Worm (Caenorhabditis elegans) whole organism, L1 larva: ENCODE results near the gene str-10.

Experiments
- C04F5.9 ChIP-seq: sonication (generic microtip); optimal IDR thresholded peaks from 2 replicates; lab custom pipeline; 2016; ENCODE audit warnings: missing genetic modification characterization, missing compliant biosample characterization
- C16A3.4 ChIP-seq: fragments of 150-350 bp; optimal IDR thresholded peaks from 2 replicates; lab custom pipeline; 2014; ENCODE audit warnings: missing biosample characterization, missing genetic modification characterization
- F16B12.6 ChIP-seq: fragments of 150-350 bp; optimal IDR thresholded peaks from 2 replicates; lab custom pipeline; 2014; ENCODE audit warnings: missing biosample characterization, missing genetic modification characterization
- Y116A8C.19 ChIP-seq: sonication (generic microtip); optimal IDR thresholded peaks from 2 replicates; lab custom pipeline; 2016; ENCODE audit warnings: missing compliant biosample characterization, missing genetic modification characterization, borderline replicate concordance
- aha-1 ChIP-seq: fragments of 150-350 bp; optimal IDR thresholded peaks from 2 replicates; lab custom pipeline; 2014; ENCODE audit warnings: missing biosample characterization, missing genetic modification characterization
- blmp-1 ChIP-seq: fragments of 150-350 bp; optimal IDR thresholded peaks from 2 replicates; lab custom pipeline; 2014; ENCODE audit warnings: missing biosample characterization, missing genetic modification characterization
- ceh-8 ChIP-seq: fragments of 200-800 bp; sonication (Bioruptor generic); optimal IDR thresholded peaks from 2 replicates; lab custom pipeline; 2018; ENCODE audit warnings: mild to moderate bottlenecking, missing genetic modification characterization, moderate library complexity, missing compliant biosample characterization
- ces-1 ChIP-seq: fragments of 150-350 bp; optimal IDR thresholded peaks from 2 replicates; lab custom pipeline; 2014; ENCODE audit warnings: missing biosample characterization, missing genetic modification reagents, missing genetic modification characterization
- dpl-1 ChIP-seq, 3 experiments: fragments of 150-350 bp in 2 of 3; sonication (generic microtip) in 1 of 3; optimal IDR thresholded peaks; 2 replicates each; lab custom pipeline; 2014 to 2017; ENCODE audit warnings: missing biosample characterization in 3 of 3, missing genetic modification characterization in 3 of 3, missing genetic modification reagents in 3 of 3
- efl-1 ChIP-seq, 4 experiments: fragments of 150-350 bp; optimal IDR thresholded peaks in 3 of 4; peaks in 1 of 4; 1 replicate in 1 of 4; 2 replicates in 3 of 4; lab custom pipeline; 2014; ENCODE audit warnings: missing biosample characterization in 2 of 4, missing genetic modification characterization in 2 of 4, missing genetic modification reagents in 2 of 4
- egl-27 ChIP-seq, 2 experiments: fragments of 150-350 bp in 1 of 2; sonication (generic microtip); optimal IDR thresholded peaks; 3 replicates each; lab custom pipeline; 2017 to 2018; ENCODE audit warnings: missing biosample characterization in 2 of 2, missing genetic modification characterization in 2 of 2, missing genetic modification reagents in 2 of 2
- elt-2 ChIP-seq: sonication (generic microtip); optimal IDR thresholded peaks from 2 replicates; lab custom pipeline; 2016; ENCODE audit warnings: missing genetic modification characterization, mild to moderate bottlenecking, inconsistent platforms, missing compliant biosample characterization, missing genetic modification reagents
- ets-5 ChIP-seq: fragments of 200-800 bp; sonication (Bioruptor generic); IDR thresholded peaks from 2 replicates; pipeline ENCODE4 v1.3.6; 2022; ENCODE audit warnings: missing genetic modification characterization, missing compliant biosample characterization
- fkh-4 ChIP-seq: sonication (generic microtip); optimal IDR thresholded peaks from 2 replicates; lab custom pipeline; 2016; ENCODE audit warnings: missing compliant biosample characterization, missing genetic modification characterization, borderline replicate concordance
- fkh-8 ChIP-seq: sonication (generic microtip); optimal IDR thresholded peaks from 2 replicates; lab custom pipeline; 2016; ENCODE audit warnings: mild to moderate bottlenecking, missing genetic modification characterization, missing compliant biosample characterization
- fos-1 ChIP-seq: fragments of 150-350 bp; optimal IDR thresholded peaks from 2 replicates; lab custom pipeline; 2014; ENCODE audit warnings: missing biosample characterization, missing genetic modification characterization
- hlh-4 ChIP-seq: sonication (generic microtip); optimal IDR thresholded peaks from 2 replicates; lab custom pipeline; 2016; ENCODE audit warnings: mild to moderate bottlenecking, missing genetic modification characterization, missing compliant biosample characterization
- lin-14 ChIP-seq: fragments of 200-800 bp; sonication (Bioruptor generic); optimal IDR thresholded peaks from 2 replicates; lab custom pipeline; 2018; ENCODE audit warnings: mild to moderate bottlenecking, missing genetic modification characterization, moderate library complexity, missing compliant biosample characterization
- lin-39 ChIP-seq: fragments of 150-350 bp; optimal IDR thresholded peaks from 2 replicates; lab custom pipeline; 2014; ENCODE audit warnings: missing biosample characterization, missing genetic modification reagents, missing genetic modification characterization
- lir-3 ChIP-seq: sonication (generic microtip); optimal IDR thresholded peaks from 2 replicates; lab custom pipeline; 2016; ENCODE audit warnings: mild to moderate bottlenecking, missing genetic modification characterization, moderate library complexity, missing compliant biosample characterization; ENCODE audit not compliant: poor library complexity
- nhr-11 ChIP-seq: fragments of 150-350 bp; optimal IDR thresholded peaks from 2 replicates; lab custom pipeline; 2014; ENCODE audit warnings: missing biosample characterization, missing genetic modification characterization
- nhr-12 ChIP-seq: sonication (generic microtip); optimal IDR thresholded peaks from 2 replicates; lab custom pipeline; 2017; ENCODE audit warnings: missing biosample characterization, missing genetic modification characterization
- nhr-19 ChIP-seq: fragments of 200-800 bp; sonication (Bioruptor generic); conservative IDR thresholded peaks from 2 replicates; pipeline ENCODE4 v1.3.6; 2022; ENCODE audit warnings: missing genetic modification characterization, missing compliant biosample characterization
- nhr-71 ChIP-seq: sonication (generic microtip); optimal IDR thresholded peaks from 2 replicates; lab custom pipeline; 2016; ENCODE audit warnings: mild to moderate bottlenecking, missing genetic modification characterization, moderate library complexity, missing compliant biosample characterization
- nhr-77 ChIP-seq: fragments of 150-350 bp; optimal IDR thresholded peaks from 2 replicates; lab custom pipeline; 2014; ENCODE audit warnings: missing biosample characterization, missing genetic modification characterization
- nhr-84 ChIP-seq: sonication (generic microtip); optimal IDR thresholded peaks from 2 replicates; lab custom pipeline; 2017; ENCODE audit warnings: missing biosample characterization, missing genetic modification characterization
- nhr-85 ChIP-seq: sonication (generic microtip); peaks from one replicate; lab custom pipeline; 2016; ENCODE audit warnings: missing genetic modification characterization, inconsistent platforms, missing compliant biosample characterization
- nhr-90 ChIP-seq: sonication (generic microtip); optimal IDR thresholded peaks from 2 replicates; lab custom pipeline; 2016; ENCODE audit warnings: mild to moderate bottlenecking, missing genetic modification characterization, missing compliant biosample characterization; ENCODE audit not compliant: poor library complexity
- pag-3 ChIP-seq: sonication (generic microtip); optimal IDR thresholded peaks from 2 replicates; lab custom pipeline; 2017; ENCODE audit warnings: missing genetic modification characterization, mild to moderate bottlenecking, missing compliant biosample characterization, antibody characterized with exemption, borderline replicate concordance; ENCODE audit not compliant: insufficient read depth
- rnt-1 ChIP-seq: sonication (generic microtip); optimal IDR thresholded peaks from 2 replicates; lab custom pipeline; 2016; ENCODE audit warnings: mild to moderate bottlenecking, missing genetic modification characterization, moderate library complexity, missing compliant biosample characterization
- skn-1 ChIP-seq: fragments of 150-350 bp; optimal IDR thresholded peaks from 2 replicates; lab custom pipeline; 2014; ENCODE audit warnings: missing biosample characterization, missing genetic modification characterization
- sup-37 ChIP-seq: fragments of 200-800 bp; sonication (Bioruptor generic); optimal IDR thresholded peaks from 2 replicates; lab custom pipeline; 2018; ENCODE audit warnings: mild to moderate bottlenecking, missing genetic modification characterization, missing compliant biosample characterization
- swsn-7 ChIP-seq: sonication (generic microtip); optimal IDR thresholded peaks from 2 replicates; lab custom pipeline; 2016; ENCODE audit warnings: missing genetic modification characterization, missing compliant biosample characterization
- tlp-1 ChIP-seq: fragments of 150-350 bp; optimal IDR thresholded peaks from 2 replicates; lab custom pipeline; 2014; ENCODE audit warnings: missing biosample characterization, missing genetic modification characterization
- unc-130 ChIP-seq: fragments of 150-350 bp; optimal IDR thresholded peaks from 2 replicates; lab custom pipeline; 2017; ENCODE audit warnings: missing biosample characterization, missing genetic modification characterization, inconsistent platforms
- unc-30 ChIP-seq: sonication (generic microtip); optimal IDR thresholded peaks from 2 replicates; lab custom pipeline; 2017; ENCODE audit warnings: missing biosample characterization, missing genetic modification characterization
- unc-62 ChIP-seq: fragments of 150-350 bp; optimal IDR thresholded peaks from 2 replicates; lab custom pipeline; 2014; ENCODE audit warnings: missing biosample characterization, missing genetic modification reagents, missing genetic modification characterization
- unc-98 ChIP-seq: fragments of 200-800 bp; sonication (Bioruptor generic); IDR thresholded peaks from 2 replicates; pipeline ENCODE4 v1.3.6; 2022; ENCODE audit warnings: missing genetic modification characterization, missing compliant biosample characterization
- vab-15 ChIP-seq: sonication (generic microtip); optimal IDR thresholded peaks from 2 replicates; lab custom pipeline; 2017; ENCODE audit warnings: missing genotype, mild to moderate bottlenecking, missing genetic modification characterization, missing compliant biosample characterization
- zip-4 ChIP-seq: fragments of 200-800 bp; sonication (Bioruptor generic); optimal IDR thresholded peaks from 2 replicates; lab custom pipeline; 2018; ENCODE audit warnings: mild to moderate bottlenecking, missing genetic modification characterization, moderate library complexity, missing compliant biosample characterization
- ztf-4 ChIP-seq: fragments of 150-350 bp; optimal IDR thresholded peaks from 2 replicates; lab custom pipeline; 2014; ENCODE audit warnings: missing biosample characterization, missing genetic modification characterization

Gene str-10

DNA sequence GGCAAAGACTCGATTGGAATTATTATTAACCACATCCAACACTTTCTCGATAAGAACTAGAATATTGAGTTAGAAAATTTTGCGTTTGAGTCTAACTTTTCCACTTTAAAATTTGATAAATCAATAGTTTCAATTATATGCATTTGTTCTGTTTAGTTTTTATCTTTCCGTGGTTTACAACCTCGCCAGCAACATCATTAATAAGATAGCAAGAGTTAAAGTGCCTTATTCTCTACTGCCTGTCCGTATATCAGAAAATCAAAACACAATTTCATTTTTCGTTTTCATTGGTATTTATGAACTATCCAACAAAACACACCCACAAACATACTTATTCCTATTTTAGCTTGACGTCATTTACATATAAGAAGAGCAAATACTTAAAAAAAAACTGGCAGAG, 6.1 kb downstream of the str-10 start:
- no peak for TF ChIP-seq blmp-1

DNA sequence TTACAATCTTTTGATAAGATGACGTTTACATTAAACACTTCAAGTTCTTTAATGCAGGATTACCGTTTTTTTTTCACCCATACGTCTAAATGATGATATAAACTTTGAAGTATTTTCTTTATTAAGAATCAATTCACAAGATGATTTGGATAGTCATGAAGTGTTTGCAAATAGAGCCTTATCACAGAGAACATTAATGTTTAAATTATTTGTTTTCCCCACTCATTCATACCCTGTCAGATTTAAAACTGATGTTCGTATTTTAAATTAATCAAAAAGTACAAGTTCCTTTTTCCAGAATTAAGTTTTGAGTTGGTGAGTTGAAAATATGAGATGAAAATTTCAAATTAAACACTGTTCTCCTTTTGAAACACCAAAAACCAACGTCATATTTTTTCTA, 8.2 kb downstream of the str-10 start, which contains the start of gene R03G8.3:
R03G8.3 (plus strand) TSS at position 301 of the 400 bp plus-strand sequence.
- no peak for TF ChIP-seq tlp-1 (tag; lab: Kevin White, UChicago)
- no peak for TF ChIP-seq ets-5 (GFP tag; lab: Robert Waterston, UW)
- no peak for TF ChIP-seq fkh-8
- TF ChIP-seq vab-15 (tag; lab: Kevin White, UChicago), result no peak
- TF ChIP-seq lin-14 (GFP tag; lab: Kevin White, UChicago), result no peak
- no peak for TF ChIP-seq elt-2 (tag; lab: Kevin White, UChicago)
- TF ChIP-seq egl-27 (tag; optimal IDR thresholded peaks at IDR 0.05; lab: Kevin White, UChicago), result no peak
- TF ChIP-seq ceh-8, result no peak

ce11 chrX:13091199-13091598, 8.8 kb downstream of the str-10 start:
- TF ChIP-seq lir-3 (no peak), unc-62 (GFP tag; lab: Kevin White, UChicago) (no peak), unc-30 (tag; lab: Kevin White, UChicago) (no peak)

DNA sequence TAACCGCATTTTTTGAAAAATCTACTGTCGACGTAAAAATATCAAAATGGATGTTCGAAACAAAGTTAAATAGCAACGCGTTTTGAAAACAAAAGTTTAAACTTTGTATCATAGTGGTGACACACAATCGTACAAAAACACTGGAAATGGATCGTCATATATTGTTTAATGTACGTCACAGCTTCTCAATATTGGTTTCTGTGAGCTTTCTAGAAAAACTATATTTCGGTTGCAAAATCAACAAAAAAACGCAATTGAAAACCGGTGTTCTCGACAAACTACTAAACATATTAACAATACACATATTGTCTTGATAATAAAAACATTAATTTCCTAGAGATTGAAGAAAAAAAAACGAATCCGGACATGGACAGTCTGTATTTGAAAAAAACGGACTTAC, 18.0 kb downstream of the str-10 start, which contains the start of gene R03G8.6:
R03G8.6 (minus strand) TSS at position 101 of the 400 bp plus-strand sequence.
- TF ChIP-seq lin-39 (tag; lab: Kevin White, UChicago) (no peak), efl-1 (optimal IDR thresholded peaks at IDR 0.05; lab: Kevin White, UChicago) (no peak), efl-1 (GFP tag; optimal IDR thresholded peaks at IDR 0.05 in 1 of 2; lab: Kevin White, UChicago) (peak in 1 of 2 experiments; percentile 46), unc-130 (tag; lab: Kevin White, UChicago) (no peak)

DNA sequence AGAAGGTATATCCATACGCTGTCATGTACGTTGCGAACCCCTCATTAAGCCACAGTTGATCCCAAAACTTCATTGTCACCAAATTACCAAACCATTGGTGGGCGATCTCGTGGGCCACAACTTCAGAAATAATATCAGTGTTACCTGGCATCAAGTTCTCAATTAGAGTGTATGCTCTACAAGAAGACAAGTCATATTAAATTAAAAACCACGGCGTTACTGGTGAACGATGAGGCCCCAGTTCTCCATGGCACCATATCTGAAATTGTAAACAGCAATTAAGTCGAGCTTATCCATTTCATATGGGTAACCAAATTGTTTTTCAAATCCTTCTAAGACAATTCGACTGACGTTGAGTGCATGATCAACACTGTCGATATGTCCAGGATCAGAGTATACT, 20.4 kb downstream of the str-10 start:
- TF ChIP-seq egl-27 (tag; optimal IDR thresholded peaks at IDR 0.05; lab: Kevin White, UChicago) (no peak), blmp-1 (no peak), dpl-1 (GFP tag; optimal IDR thresholded peaks at IDR 0.05; lab: Kevin White, UChicago) (no peak), hlh-4 (tag; lab: Kevin White, UChicago) (no peak), fkh-4 (tag; lab: Kevin White, UChicago) (no peak), nhr-19 (GFP tag; lab: Robert Waterston, UW) (no peak), ets-5 (GFP tag; lab: Robert Waterston, UW) (no peak), nhr-71 (tag; lab: Kevin White, UChicago) (no peak), C04F5.9 (tag; lab: Kevin White, UChicago) (no peak), fos-1 (tag; lab: Kevin White, UChicago) (no peak), nhr-85 (no peak), sup-37 (GFP tag; lab: Kevin White, UChicago) (no peak), efl-1 (optimal IDR thresholded peaks at IDR 0.05; lab: Kevin White, UChicago) (no peak), efl-1 (GFP tag; optimal IDR thresholded peaks at IDR 0.05 in 1 of 2; lab: Kevin White, UChicago) (no peak), nhr-84 (tag; lab: Kevin White, UChicago) (no peak), skn-1 (tag; lab: Kevin White, UChicago) (no peak), ces-1 (GFP tag; lab: Kevin White, UChicago) (no peak), aha-1 (no peak), F16B12.6 (no peak), C16A3.4 (no peak)

- TF ChIP-seq elt-2 (tag; lab: Kevin White, UChicago) (peak; percentile 90), swsn-7 (peak; percentile 58), unc-130 (tag; lab: Kevin White, UChicago) (peak; percentile 86), rnt-1 (tag; lab: Kevin White, UChicago) (peak; percentile 91), ces-1 (GFP tag; lab: Kevin White, UChicago) (no peak), C16A3.4 (peak; percentile 69), unc-30 (tag; lab: Kevin White, UChicago) (no peak), nhr-11 (tag; lab: Kevin White, UChicago) (no peak), nhr-90 (tag; lab: Kevin White, UChicago) (peak; percentile 85), unc-98 (GFP tag; lab: Robert Waterston, UW) (no peak), nhr-77 (tag; lab: Kevin White, UChicago) (no peak), fos-1 (tag; lab: Kevin White, UChicago) (no peak), nhr-12 (tag; lab: Kevin White, UChicago) (no peak), blmp-1 (peak; percentile 97), pag-3 (tag; lab: Kevin White, UChicago) (peak; percentile 28), ztf-4 (tag; lab: Kevin White, UChicago) (peak; percentile 38), F16B12.6 (no peak), Y116A8C.19 (tag; lab: Kevin White, UChicago) (no peak), tlp-1 (tag; lab: Kevin White, UChicago) (no peak), C04F5.9 (tag; lab: Kevin White, UChicago) (no peak), zip-4 (GFP tag; lab: Kevin White, UChicago) (no peak)
Observed at ce11 chrX:13104966-13105365, 22.5 kb downstream of the str-10 start, which contains the start of gene F17H10.1. Gene F17H10.1, plus strand, starts transcription at chrX:13105241.
